Worm (Caenorhabditis elegans): Measurements from ENCODE around the gene fbxb-74.

ce11 chrIV:4390438-4390894 is 48.6 kb downstream of the fbxb-74 start, which contains the start of the genes rpl-7A and set-21:
- TF ChIP-seq elt-2 (tag; optimal IDR thresholded peaks at IDR 0.05) (peak; percentile 86), ama-1 (optimal IDR thresholded peaks at IDR 0.05) (no peak), ceh-16 (tag; optimal IDR thresholded peaks at IDR 0.05) (no peak), hmg-11 (tag; optimal IDR thresholded peaks at IDR 0.05) (peak; percentile 89), ceh-82 (tag; optimal IDR thresholded peaks at IDR 0.05) (peak; percentile 77), ztf-11 (tag; optimal IDR thresholded peaks at IDR 0.05) (no peak), R02D3.7 (tag; optimal IDR thresholded peaks at IDR 0.05) (peak; percentile 92), lin-15B (tag; optimal IDR thresholded peaks at IDR 0.05) (peak; percentile 96), sea-2 (GFP tag; optimal IDR thresholded peaks at IDR 0.05) (no peak), elt-3 (tag; optimal IDR thresholded peaks at IDR 0.05) (peak; percentile 13 to 87 (median 16))

Measured in whole organism, L3 larva.